Worm (Caenorhabditis elegans): ENCODE data around the gene F25E5.16.
A peak's percentile ranks its signal among the peaks of the same experiment; 100 is the strongest.

The F25E5.16 gene

DNA sequence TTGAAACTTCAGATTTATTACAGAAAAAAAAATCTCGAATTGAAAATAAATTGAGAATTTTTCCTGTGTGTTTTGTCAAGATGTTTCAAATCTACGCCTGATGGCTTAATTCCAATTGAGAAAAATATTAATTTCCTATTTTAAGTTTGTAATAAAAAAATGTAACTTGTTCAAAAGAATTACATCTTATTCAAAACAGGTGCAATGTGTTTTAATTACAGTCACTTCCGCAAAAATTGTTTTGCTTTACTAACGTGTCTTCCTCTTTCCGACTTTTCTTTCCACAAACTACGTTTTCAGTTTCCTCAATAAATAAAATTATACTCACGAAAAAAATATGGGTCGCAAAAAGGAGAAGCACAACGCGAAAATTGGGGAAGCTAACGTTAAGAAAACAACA lies at the start of gene F25E5.16:
Gene F25E5.16 (plus strand): TSS at position 301 of the 400 bp plus-strand sequence.
- no peak for TF ChIP-seq nhr-28 (tag; optimal IDR thresholded peaks at IDR 0.05)
- TF ChIP-seq ceh-44 (GFP tag; IDR thresholded peaks at IDR 0.05), result no peak
- no peak for TF ChIP-seq lin-39 (tag; optimal IDR thresholded peaks at IDR 0.05)
- no peak for TF ChIP-seq ceh-82 (tag; optimal IDR thresholded peaks at IDR 0.05)
- TF ChIP-seq mxl-3 (GFP tag; optimal IDR thresholded peaks at IDR 0.05), result no peak

ce11 chrV:7389771-7390170 lies 48.3 kb upstream of the F25E5.16 start, which contains the start of gene C02H6.1:
TSS of gene C02H6.1 (minus strand) at chrV:7389871.
- TF ChIP-seq tag-97 (GFP tag; IDR thresholded peaks at IDR 0.05) (no peak), daf-8 (GFP tag; IDR thresholded peaks at IDR 0.05) (no peak), lin-29 (GFP tag; IDR thresholded peaks at IDR 0.05) (no peak), fos-1 (tag; optimal IDR thresholded peaks at IDR 0.05) (no peak), F44E2.7 (GFP tag; IDR thresholded peaks at IDR 0.05) (no peak), nhr-77 (tag; optimal IDR thresholded peaks at IDR 0.05) (no peak), ztf-11 (tag; optimal IDR thresholded peaks at IDR 0.05) (no peak), lim-7 (GFP tag; IDR thresholded peaks at IDR 0.05) (no peak), Y48G9A.11 (GFP tag; IDR thresholded peaks at IDR 0.05) (no peak), nhr-237 (tag; optimal IDR thresholded peaks at IDR 0.05) (no peak), nhr-6 (tag; optimal IDR thresholded peaks at IDR 0.05) (no peak)

DNA sequence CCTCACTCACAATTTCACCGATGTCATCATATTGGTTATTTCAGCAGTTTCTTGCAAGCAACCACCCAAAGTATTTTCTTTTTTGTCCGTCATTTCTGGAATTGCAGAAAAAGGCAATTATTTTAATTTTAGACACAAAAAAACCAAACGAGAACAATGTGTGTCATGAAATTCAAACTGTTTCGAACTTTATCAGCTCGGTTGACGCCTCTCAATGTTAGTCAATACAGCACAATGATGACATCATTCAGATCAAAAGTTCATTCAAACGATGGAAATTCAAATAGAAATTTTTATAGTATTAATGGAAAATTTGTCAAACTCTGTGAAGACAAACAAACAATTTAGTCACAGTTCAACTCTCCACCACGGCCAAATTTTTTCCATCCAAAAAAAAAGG lies 46.2 kb upstream of the F25E5.16 start, which contains the start of gene fbxa-105:
Gene fbxa-105 (minus strand): TSS at position 97 of the 400 bp plus-strand sequence.
- no peak for TF ChIP-seq daf-16 (GFP tag; optimal IDR thresholded peaks at IDR 0.05)
- TF ChIP-seq daf-16 (tag; optimal IDR thresholded peaks at IDR 0.05), result peak; percentile 59
- TF ChIP-seq arid-1 (GFP tag; conservative IDR thresholded peaks at IDR 0.05), result no peak
- TF ChIP-seq pqm-1 (tag; optimal IDR thresholded peaks at IDR 0.05), result peak; percentile 77
- TF ChIP-seq ZK337.2 (GFP tag; IDR thresholded peaks at IDR 0.05), result no peak
- TF ChIP-seq Y48G9A.11 (GFP tag; IDR thresholded peaks at IDR 0.05), result no peak
- TF ChIP-seq D1046.2 (GFP tag; IDR thresholded peaks at IDR 0.05), result no peak
- TF ChIP-seq mes-2 (tag; optimal IDR thresholded peaks at IDR 0.05; ENCODE audit: poor library complexity, severe bottlenecking), result no peak
- TF ChIP-seq set-16 (GFP tag; IDR thresholded peaks at IDR 0.05), result no peak
- no peak for TF ChIP-seq F49E8.2 (tag; optimal IDR thresholded peaks at IDR 0.05; ENCODE audit: borderline replicate concordance)
- TF ChIP-seq cey-2 (tag; optimal IDR thresholded peaks at IDR 0.05; ENCODE audit: borderline replicate concordance, insufficient read depth), result no peak
- no peak for TF ChIP-seq F10B5.3 (tag; optimal IDR thresholded peaks at IDR 0.05)
- no peak for TF ChIP-seq madf-5 (GFP tag; IDR thresholded peaks at IDR 0.05)
- peak; percentile 26 for TF ChIP-seq nhr-28 (tag; optimal IDR thresholded peaks at IDR 0.05)
- TF ChIP-seq nhr-6 (tag; optimal IDR thresholded peaks at IDR 0.05), result no peak
- TF ChIP-seq hmg-1.1 (GFP tag; IDR thresholded peaks at IDR 0.05), result no peak
- TF ChIP-seq F44E2.7 (GFP tag; IDR thresholded peaks at IDR 0.05), result no peak
- no peak for TF ChIP-seq nhr-102 (tag; optimal IDR thresholded peaks at IDR 0.05)
- TF ChIP-seq daf-19 (GFP tag; conservative IDR thresholded peaks at IDR 0.05), result no peak
- TF ChIP-seq zip-11 (GFP tag; IDR thresholded peaks at IDR 0.05), result no peak
- no peak for TF ChIP-seq ceh-44 (GFP tag; IDR thresholded peaks at IDR 0.05)
- TF ChIP-seq dve-1 (tag; optimal IDR thresholded peaks at IDR 0.05; ENCODE audit: insufficient read depth), result peak; percentile 24

DNA sequence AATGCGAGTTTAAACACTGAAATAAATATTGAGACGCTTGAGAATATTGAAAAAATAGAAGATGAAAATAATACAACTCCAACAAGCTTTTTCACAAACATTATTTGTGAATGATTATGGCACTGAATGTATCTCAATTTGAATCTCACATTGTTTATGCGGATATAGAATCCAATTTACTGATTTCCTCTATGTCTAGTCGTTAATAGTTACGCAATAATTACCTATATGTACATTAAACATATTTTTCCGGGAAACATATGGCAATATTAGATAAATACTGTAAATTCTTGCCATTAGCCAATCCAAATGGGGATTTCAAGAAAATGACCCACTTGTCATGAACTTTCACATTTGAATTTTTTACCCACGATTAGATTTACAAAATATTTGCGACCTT lies 42.7 kb upstream of the F25E5.16 start, which contains the start of gene srx-9:
Gene srx-9 (minus strand): TSS at position 101 of the 400 bp plus-strand sequence.
- TF ChIP-seq attf-4 (tag; optimal IDR thresholded peaks at IDR 0.05), result no peak
- TF ChIP-seq hmg-1.1 (GFP tag; IDR thresholded peaks at IDR 0.05), result no peak
- TF ChIP-seq madf-9 (GFP tag; conservative IDR thresholded peaks at IDR 0.05), result no peak
- TF ChIP-seq unc-62 (GFP tag; optimal IDR thresholded peaks at IDR 0.05 in 1 of 2), result peak in 1 of 2 experiments; percentile 2
- TF ChIP-seq unc-62 (tag; optimal IDR thresholded peaks at IDR 0.05), result no peak
- TF ChIP-seq zfp-2 (tag; optimal IDR thresholded peaks at IDR 0.05), result no peak
- no peak for TF ChIP-seq ceh-20 (GFP tag; IDR thresholded peaks at IDR 0.05)
- TF ChIP-seq lim-7 (GFP tag; IDR thresholded peaks at IDR 0.05), result no peak
- no peak for TF ChIP-seq nhr-76 (tag; optimal IDR thresholded peaks at IDR 0.05)

Data from whole organism, L4 larva.